Worm (Caenorhabditis elegans) whole organism, L2 larva: ENCODE data around the gene haf-1.

Experiments
- lin-13 ChIP-seq: fragments of 150-350 bp; optimal IDR thresholded peaks from 2 replicates; lab custom pipeline; 2014; ENCODE audit warnings: missing biosample characterization, missing genetic modification reagents, missing genetic modification characterization
- nhr-23 ChIP-seq: fragments of 150-350 bp; optimal IDR thresholded peaks from 2 replicates; lab custom pipeline; 2014; ENCODE audit warnings: missing biosample characterization, missing genetic modification reagents, missing genetic modification characterization
- unc-62 ChIP-seq: fragments of 150-350 bp; optimal IDR thresholded peaks from 2 replicates; lab custom pipeline; 2014; ENCODE audit warnings: missing biosample characterization, missing genetic modification reagents, missing genetic modification characterization

DNA sequence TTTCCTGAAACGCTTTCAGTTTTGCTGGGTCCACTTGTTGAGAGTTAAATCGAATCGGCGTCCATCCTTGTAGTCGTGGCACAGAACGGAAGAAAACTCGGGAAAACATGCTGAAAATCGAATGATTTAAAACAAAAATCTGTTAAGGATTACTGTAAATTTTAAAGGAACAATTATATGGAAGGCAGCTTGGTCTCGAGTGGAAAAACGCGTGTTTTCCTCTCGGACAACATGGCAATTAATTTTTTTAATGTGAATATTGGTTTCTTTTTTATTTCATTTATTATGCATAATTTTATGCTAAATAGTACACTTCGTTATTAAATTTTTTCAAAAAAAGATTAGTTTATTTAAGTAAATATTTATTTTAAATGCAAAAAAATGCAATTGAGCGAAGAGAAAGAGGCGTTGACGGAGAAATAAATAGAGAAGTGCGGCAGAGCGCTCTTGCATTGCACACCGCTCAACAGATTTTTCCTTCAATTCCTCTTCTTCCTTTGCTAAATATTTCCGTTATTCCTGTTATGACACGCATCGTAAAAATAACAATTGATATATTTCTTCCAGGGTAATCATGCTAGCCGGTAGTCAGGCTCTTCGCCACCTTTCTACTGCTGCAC, 3.9 kb downstream of the haf-1 start, which contains the start of the genes C30H6.9 and dlat-2:
- TF ChIP-seq unc-62 (GFP tag; lab: Kevin White, UChicago) = no peak
- no peak for TF ChIP-seq nhr-23 (tag; lab: Kevin White, UChicago)
- peak; percentile 11 for TF ChIP-seq lin-13
